Worm (Caenorhabditis elegans) whole organism, L4 larva: ENCODE measurements around the gene W10G11.19.
A peak's percentile ranks its signal among the peaks of the same experiment; 100 is the strongest.

Source experiments
- D1046.2 ChIP-seq: fragments of 200-800 bp; sonication (Bioruptor generic); IDR thresholded peaks from 2 replicates; pipeline ENCODE4 v1.3.6; 2022; ENCODE audit warnings: missing genetic modification characterization, missing compliant biosample characterization
- F44E2.7 ChIP-seq: fragments of 200-800 bp; sonication (Bioruptor generic); IDR thresholded peaks from 2 replicates; pipeline ENCODE4 v2.1.2; 2022; ENCODE audit warnings: missing genetic modification characterization, missing compliant biosample characterization
- F49E8.2 ChIP-seq: sonication (generic microtip); optimal IDR thresholded peaks from 2 replicates; lab custom pipeline; 2016; ENCODE audit warnings: missing compliant biosample characterization, mild to moderate bottlenecking, missing genetic modification characterization, borderline replicate concordance
- R02D3.7 ChIP-seq: fragments of 150-350 bp; sonication (generic microtip); optimal IDR thresholded peaks from 3 replicates; lab custom pipeline; 2014; ENCODE audit warnings: missing biosample characterization, missing genetic modification characterization
- T20F7.1 ChIP-seq: fragments of 200-800 bp; sonication (Bioruptor generic); optimal IDR thresholded peaks from 2 replicates; lab custom pipeline; 2018; ENCODE audit warnings: mild to moderate bottlenecking, missing genetic modification characterization, missing compliant biosample characterization
- T26A8.4 ChIP-seq: fragments of 200-800 bp; sonication (Bioruptor generic); IDR thresholded peaks from 2 replicates; pipeline ENCODE4 v1.3.6; 2022; ENCODE audit warnings: missing genetic modification characterization, missing compliant biosample characterization
- Y105C5A.15 ChIP-seq: fragments of 200-800 bp; sonication (Bioruptor generic); IDR thresholded peaks from 2 replicates; pipeline ENCODE4 v1.3.6; 2022; ENCODE audit warnings: missing genetic modification characterization, missing compliant biosample characterization
- Y5F2A.4 ChIP-seq: fragments of 200-800 bp; sonication (Bioruptor generic); optimal IDR thresholded peaks from 2 replicates; lab custom pipeline; 2018; ENCODE audit warnings: mild to moderate bottlenecking, missing genetic modification characterization, missing compliant biosample characterization
- aha-1 ChIP-seq: fragments of 150-350 bp; peaks from one replicate; lab custom pipeline; 2014; ENCODE audit warnings: missing biosample characterization, missing genetic modification characterization
- attf-4 ChIP-seq: sonication (generic microtip); optimal IDR thresholded peaks from 3 replicates; lab custom pipeline; 2017; ENCODE audit warnings: missing biosample characterization, missing genetic modification characterization
- ceh-32 ChIP-seq: sonication (generic microtip); optimal IDR thresholded peaks from 2 replicates; lab custom pipeline; 2016; ENCODE audit warnings: mild to moderate bottlenecking, missing genetic modification characterization, missing compliant biosample characterization; ENCODE audit not compliant: poor library complexity
- ceh-44 ChIP-seq: fragments of 200-800 bp; sonication (Bioruptor generic); IDR thresholded peaks from 2 replicates; pipeline ENCODE4 v1.3.6; 2022; ENCODE audit warnings: missing genetic modification reagents, missing genetic modification characterization, missing compliant biosample characterization
- ceh-82 ChIP-seq: sonication (generic microtip); optimal IDR thresholded peaks from 2 replicates; lab custom pipeline; 2017; ENCODE audit warnings: missing biosample characterization, missing genetic modification characterization
- daf-16 ChIP-seq, 3 experiments: sonication (generic microtip); optimal IDR thresholded peaks; 2 replicates each; lab custom pipeline; 2016 to 2017; ENCODE audit warnings: missing genetic modification characterization in 3 of 3, missing genetic modification reagents in 3 of 3, mild to moderate bottlenecking in 2 of 3, missing compliant biosample characterization in 2 of 3, missing biosample characterization in 1 of 3, moderate library complexity in 1 of 3
- daf-19 ChIP-seq: fragments of 200-800 bp; sonication (Bioruptor generic); conservative IDR thresholded peaks from 2 replicates; pipeline ENCODE4 v1.3.6; 2022; ENCODE audit warnings: missing genetic modification characterization, missing compliant biosample characterization
- daf-8 ChIP-seq: fragments of 200-800 bp; sonication (Bioruptor generic); IDR thresholded peaks from 2 replicates; pipeline ENCODE4 v1.3.6; 2022; ENCODE audit warnings: missing genetic modification characterization, missing compliant biosample characterization
- dmd-6 ChIP-seq: fragments of 200-800 bp; sonication (Bioruptor generic); IDR thresholded peaks from 2 replicates; pipeline ENCODE4 v1.3.6; 2022; ENCODE audit warnings: missing genetic modification reagents, missing genetic modification characterization, missing compliant biosample characterization
- duxl-1 ChIP-seq: sonication (generic microtip); optimal IDR thresholded peaks from 2 replicates; lab custom pipeline; 2016; ENCODE audit warnings: mild to moderate bottlenecking, missing genetic modification characterization, moderate library complexity, missing compliant biosample characterization; ENCODE audit not compliant: poor library complexity
- hlh-11 ChIP-seq: fragments of 200-800 bp; sonication (Bioruptor generic); optimal IDR thresholded peaks from 2 replicates; lab custom pipeline; 2018; ENCODE audit warnings: mild to moderate bottlenecking, missing genetic modification characterization, missing compliant biosample characterization
- hmg-1.1 ChIP-seq: fragments of 200-800 bp; sonication (Bioruptor generic); IDR thresholded peaks from 2 replicates; pipeline ENCODE4 v1.3.6; 2022; ENCODE audit warnings: missing genetic modification reagents, missing genetic modification characterization, missing compliant biosample characterization
- lim-7 ChIP-seq: fragments of 200-800 bp; sonication (Bioruptor generic); IDR thresholded peaks from 2 replicates; pipeline ENCODE4 v1.3.6; 2022; ENCODE audit warnings: missing genetic modification characterization, missing compliant biosample characterization
- lin-1 ChIP-seq: fragments of 200-800 bp; sonication (Bioruptor generic); IDR thresholded peaks from 2 replicates; pipeline ENCODE4 v1.3.6; 2022; ENCODE audit warnings: missing genetic modification reagents, missing genetic modification characterization, missing compliant biosample characterization
- lin-13 ChIP-seq: fragments of 150-350 bp; optimal IDR thresholded peaks from 2 replicates; lab custom pipeline; 2014; ENCODE audit warnings: missing biosample characterization, missing genetic modification reagents, missing genetic modification characterization
- madf-5 ChIP-seq, 2 experiments: fragments of 200-800 bp; sonication (Bioruptor generic); IDR thresholded peaks; 2 replicates each; pipeline ENCODE4 v1.3.6; 2022; ENCODE audit warnings: missing compliant biosample characterization in 2 of 2, missing genetic modification characterization in 2 of 2
- mdt-29 ChIP-seq: fragments of 200-800 bp; sonication (Bioruptor generic); IDR thresholded peaks from 2 replicates; pipeline ENCODE4 v1.3.6; 2022; ENCODE audit warnings: missing genetic modification reagents, missing genetic modification characterization, missing compliant biosample characterization
- mxl-2 ChIP-seq: fragments of 200-800 bp; sonication (Bioruptor generic); conservative IDR thresholded peaks from 2 replicates; pipeline ENCODE4 v1.3.6; 2022; ENCODE audit warnings: missing genetic modification reagents, missing genetic modification characterization, missing compliant biosample characterization
- nhr-28 ChIP-seq: fragments of 150-350 bp; optimal IDR thresholded peaks from 2 replicates; lab custom pipeline; 2014; ENCODE audit warnings: missing biosample characterization, missing genetic modification characterization
- nhr-77 ChIP-seq: fragments of 150-350 bp; optimal IDR thresholded peaks from 2 replicates; lab custom pipeline; 2014; ENCODE audit warnings: missing biosample characterization, missing genetic modification characterization
- snpc-1.2 ChIP-seq: fragments of 200-800 bp; sonication (Bioruptor generic); IDR thresholded peaks from 2 replicates; pipeline ENCODE4 v1.3.6; 2022; ENCODE audit warnings: missing genetic modification reagents, missing genetic modification characterization, missing compliant biosample characterization
- vab-7 ChIP-seq: fragments of 200-800 bp; sonication (Bioruptor generic); IDR thresholded peaks from 2 replicates; pipeline ENCODE4 v1.3.6; 2022; ENCODE audit warnings: missing genetic modification reagents, missing genetic modification characterization, missing compliant biosample characterization
- zfp-3 ChIP-seq: fragments of 200-800 bp; sonication (Bioruptor generic); conservative IDR thresholded peaks from 2 replicates; pipeline ENCODE4 v1.3.6; 2022; ENCODE audit warnings: missing genetic modification reagents, missing genetic modification characterization, missing compliant biosample characterization
- zip-11 ChIP-seq: fragments of 200-800 bp; sonication (Bioruptor generic); IDR thresholded peaks from 2 replicates; pipeline ENCODE4 v1.3.6; 2022; ENCODE audit warnings: missing genetic modification characterization, missing compliant biosample characterization

Gene W10G11.19

DNA sequence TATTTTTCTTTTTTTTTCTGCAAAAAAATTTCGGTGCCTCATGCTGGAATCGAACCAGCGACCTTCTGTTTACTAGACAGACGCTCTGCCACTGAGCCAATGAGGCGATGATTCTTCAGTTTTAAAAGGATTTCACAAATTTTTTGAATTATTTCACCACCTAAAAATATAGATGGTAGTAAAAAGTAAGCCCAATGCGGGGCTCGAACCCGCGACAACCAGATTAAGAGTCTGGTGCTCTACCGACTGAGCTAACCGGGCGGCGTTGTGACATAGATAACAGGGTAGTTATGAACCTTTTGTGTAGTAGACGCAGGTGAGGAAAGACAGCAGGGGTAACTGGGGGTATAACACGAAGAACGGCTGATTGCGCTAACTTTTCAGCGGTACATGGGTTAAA lies 17.1 kb downstream of the W10G11.19 start (continued):
- peak; percentile 86 for TF ChIP-seq snpc-1.2 (GFP tag; lab: Robert Waterston, UW)
- 0 out of 2 replicates have a peak, but pooled peaks have one; percentile 43 for TF ChIP-seq lin-1 (GFP tag; lab: Robert Waterston, UW)
- TF ChIP-seq Y5F2A.4 (GFP tag; lab: Kevin White, UChicago) = peak; percentile 52
- TF ChIP-seq dmd-6 = peak; percentile 59
- peak; percentile 4 for TF ChIP-seq nhr-77 (tag; lab: Kevin White, UChicago)
- peak; percentile 55 for TF ChIP-seq lin-13 (GFP tag; lab: Kevin White, UChicago)
- TF ChIP-seq daf-16 (GFP tag; optimal IDR thresholded peaks at IDR 0.05; lab: Kevin White, UChicago) = peak; percentile 29 to 86
- TF ChIP-seq daf-16 (tag; optimal IDR thresholded peaks at IDR 0.05; lab: Kevin White, UChicago) = peak; percentile 77
- peak; percentile 46 for TF ChIP-seq hlh-11 (tag; lab: Kevin White, UChicago)
- peak; percentile 77 for TF ChIP-seq zfp-3 (GFP tag; lab: Robert Waterston, UW)
- peak; percentile 77 for TF ChIP-seq mdt-29 (GFP tag; lab: Robert Waterston, UW)
- TF ChIP-seq lim-7 = peak; percentile 87
- TF ChIP-seq madf-5 (GFP tag; IDR thresholded peaks at IDR 0.05; lab: Robert Waterston, UW) = peak; percentile 20 to 83; a peak in 2 of 4 replicates
- peak; percentile 86 for TF ChIP-seq duxl-1 (tag; lab: Kevin White, UChicago)
- peak; percentile 82 for TF ChIP-seq Y105C5A.15
- peak; percentile 55; the same call in 1 of the 2 replicates for TF ChIP-seq ceh-44 (GFP tag; lab: Robert Waterston, UW)
- 0 out of 2 replicates have a peak, but pooled peaks have one; percentile 80 for TF ChIP-seq D1046.2
- TF ChIP-seq F49E8.2 = peak; percentile 21
- TF ChIP-seq zip-11 (GFP tag; lab: Robert Waterston, UW) = 0 out of 2 replicates have a peak, but pooled peaks have one; percentile 49
- TF ChIP-seq daf-19 = peak; percentile 83
- TF ChIP-seq hmg-1.1 (GFP tag; lab: Robert Waterston, UW) = peak; percentile 59
- TF ChIP-seq T26A8.4 (GFP tag; lab: Robert Waterston, UW) = peak; percentile 67
- 0 out of 2 replicates have a peak, but pooled peaks have one; percentile 69 for TF ChIP-seq F44E2.7

DNA sequence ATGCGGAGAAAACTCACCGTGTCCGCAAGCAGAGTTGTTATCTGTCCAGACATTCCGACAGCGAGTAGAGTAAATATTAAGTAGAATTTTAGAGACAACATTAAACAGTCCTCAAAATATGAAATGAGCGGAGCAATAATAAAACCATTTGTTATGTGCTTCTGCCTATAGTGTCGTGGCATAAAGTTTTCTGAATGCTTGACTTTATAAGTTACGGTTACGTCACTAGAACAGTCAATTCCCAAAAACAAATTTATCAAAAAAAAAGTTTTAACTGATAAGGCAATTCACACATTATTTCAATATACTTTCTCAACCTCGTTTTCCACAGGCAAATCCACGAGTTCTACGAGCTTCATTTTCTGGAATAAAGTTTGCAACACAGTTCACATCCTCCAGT lies 18.7 kb downstream of the W10G11.19 start, which contains the start of gene clec-127:
Gene clec-127, minus strand, starts transcription at position 101 of the 400 bp plus-strand sequence.
- TF ChIP-seq daf-16 (GFP tag; optimal IDR thresholded peaks at IDR 0.05; lab: Kevin White, UChicago) (no peak), daf-16 (tag; optimal IDR thresholded peaks at IDR 0.05; lab: Kevin White, UChicago) (peak; percentile 22), daf-8 (GFP tag; lab: Robert Waterston, UW) (no peak)

DNA sequence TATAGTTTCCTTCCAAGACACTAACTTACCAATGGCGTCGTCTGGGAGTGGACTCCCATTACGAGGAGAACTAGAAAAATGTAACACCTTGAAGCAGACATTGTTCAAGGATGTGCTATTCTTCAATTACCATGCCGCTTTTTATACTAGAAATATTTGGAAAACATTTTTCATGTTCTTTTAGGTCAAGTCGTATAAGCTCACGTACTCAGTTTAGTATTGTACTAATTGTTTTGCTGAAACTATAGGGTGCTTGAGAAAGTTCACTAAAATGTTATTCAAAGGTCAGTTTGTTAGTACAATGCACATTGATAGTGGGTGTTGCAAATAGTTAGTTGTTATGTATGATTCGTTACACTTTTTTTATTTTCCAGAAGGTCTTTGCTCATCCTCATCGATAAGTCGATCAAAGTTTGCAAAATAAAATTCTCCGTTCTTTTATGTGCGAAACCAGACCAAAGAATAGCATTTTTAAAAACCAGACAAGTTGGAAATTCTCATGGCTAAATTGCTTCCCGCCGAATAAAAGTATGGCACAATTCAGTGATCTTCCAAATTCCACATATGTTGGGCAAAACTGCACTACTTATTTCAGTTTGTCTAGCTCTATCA lies 20.6 kb downstream of the W10G11.19 start, which contains the start of the genes clec-128 and clec-129:
Gene clec-128, minus strand, starts transcription at position 101 of the 612 bp plus-strand sequence.
Gene clec-129, plus strand, starts transcription at position 562 of the 612 bp plus-strand sequence.
- peak; percentile 51 for TF ChIP-seq aha-1 (tag; lab: Kevin White, UChicago)
- no peak for TF ChIP-seq hmg-1.1 (GFP tag; lab: Robert Waterston, UW)
- TF ChIP-seq ceh-32 (tag; lab: Kevin White, UChicago) = no peak
- TF ChIP-seq attf-4 (tag; lab: Kevin White, UChicago) = no peak
- TF ChIP-seq T20F7.1 = no peak
- no peak for TF ChIP-seq ceh-82 (tag; lab: Kevin White, UChicago)

DNA sequence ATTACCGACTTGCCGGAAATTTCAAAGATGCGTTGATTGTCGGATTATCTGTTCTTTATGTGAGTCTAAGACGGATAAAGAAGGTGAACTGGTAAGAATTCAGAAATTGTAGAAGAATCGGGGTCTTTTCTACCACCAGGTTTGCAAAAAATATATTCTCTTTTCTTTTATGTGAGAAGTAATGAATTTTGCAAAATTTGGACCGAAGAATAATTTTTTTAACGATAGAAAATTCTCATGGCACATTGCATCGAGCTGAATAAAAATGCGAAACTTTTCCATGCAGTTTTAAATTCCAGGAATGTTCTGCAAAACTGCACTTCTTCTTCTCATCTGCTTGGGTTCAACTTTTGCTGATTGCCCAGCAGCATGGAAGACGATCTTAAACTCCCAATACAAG lies 22.8 kb downstream of the W10G11.19 start, which contains the start of gene clec-130:
Gene clec-130, plus strand, starts transcription at position 301 of the 400 bp plus-strand sequence.
- TF ChIP-seq vab-7 (GFP tag; lab: Robert Waterston, UW) = no peak
- TF ChIP-seq R02D3.7 = no peak
- no peak for TF ChIP-seq mxl-2 (GFP tag; lab: Robert Waterston, UW)
- TF ChIP-seq nhr-28 (tag; lab: Kevin White, UChicago) = no peak
